Worm (Caenorhabditis elegans) whole organism, late embryonic: ENCODE results near the gene T12A7.6.

Experiments used
- C38D4.7 ChIP-seq: fragments of 200-800 bp; sonication (Bioruptor generic); optimal IDR thresholded peaks from 2 replicates; lab custom pipeline; 2018; ENCODE audit warnings: mild to moderate bottlenecking, missing genetic modification characterization, moderate library complexity, missing compliant biosample characterization
- F13H6.1 ChIP-seq: sonication (generic microtip); optimal IDR thresholded peaks from 2 replicates; lab custom pipeline; 2016; ENCODE audit warnings: missing genetic modification characterization, missing compliant biosample characterization
- K02D7.2 ChIP-seq: sonication (generic microtip); optimal IDR thresholded peaks from 2 replicates; lab custom pipeline; 2017; ENCODE audit warnings: mild to moderate bottlenecking, missing genetic modification characterization, missing compliant biosample characterization
- K09A11.1 ChIP-seq: sonication (generic microtip); optimal IDR thresholded peaks from 2 replicates; lab custom pipeline; 2017; ENCODE audit warnings: antibody characterized with exemption, mild to moderate bottlenecking, missing genetic modification characterization, missing compliant biosample characterization; ENCODE audit not compliant: insufficient read depth
- ama-1 ChIP-seq: fragments of 150-350 bp; optimal IDR thresholded peaks from 2 replicates; lab custom pipeline; 2014
- ceh-14 ChIP-seq: sonication (generic microtip); optimal IDR thresholded peaks from 2 replicates; lab custom pipeline; 2016; ENCODE audit warnings: missing genotype, missing genetic modification characterization, missing compliant biosample characterization
- ceh-18 ChIP-seq: sonication (generic microtip); optimal IDR thresholded peaks from 2 replicates; lab custom pipeline; 2016; ENCODE audit warnings: missing genetic modification characterization, missing compliant biosample characterization
- ceh-22 ChIP-seq: sonication (generic microtip); optimal IDR thresholded peaks from 2 replicates; lab custom pipeline; 2017; ENCODE audit warnings: missing biosample characterization, missing genetic modification characterization
- ceh-30 ChIP-seq: fragments of 150-350 bp; optimal IDR thresholded peaks from 2 replicates; lab custom pipeline; 2014; ENCODE audit warnings: missing biosample characterization, missing genetic modification characterization
- ceh-34 ChIP-seq: sonication (generic microtip); optimal IDR thresholded peaks from 2 replicates; lab custom pipeline; 2016; ENCODE audit warnings: mild to moderate bottlenecking, missing genetic modification characterization, missing compliant biosample characterization
- ceh-45 ChIP-seq: fragments of 200-800 bp; sonication (Bioruptor generic); IDR thresholded peaks from 2 replicates; pipeline ENCODE4 v1.3.6; 2022; ENCODE audit warnings: missing genetic modification reagents, missing genetic modification characterization, missing compliant biosample characterization
- ceh-9 ChIP-seq: sonication (generic microtip); optimal IDR thresholded peaks from 2 replicates; lab custom pipeline; 2016; ENCODE audit warnings: mild to moderate bottlenecking, missing genetic modification characterization, inconsistent platforms, missing compliant biosample characterization
- che-1 ChIP-seq: sonication (generic microtip); optimal IDR thresholded peaks from 2 replicates; lab custom pipeline; 2016; ENCODE audit warnings: mild to moderate bottlenecking, missing genetic modification characterization, missing compliant biosample characterization
- dmd-4 ChIP-seq: sonication (generic microtip); optimal IDR thresholded peaks from 2 replicates; lab custom pipeline; 2016; ENCODE audit warnings: borderline replicate concordance, missing genetic modification characterization, missing compliant biosample characterization
- elt-2 ChIP-seq: sonication (generic microtip); optimal IDR thresholded peaks from 2 replicates; lab custom pipeline; 2016; ENCODE audit warnings: missing genetic modification reagents, missing genetic modification characterization, missing compliant biosample characterization
- elt-4 ChIP-seq: sonication (generic microtip); optimal IDR thresholded peaks from 2 replicates; lab custom pipeline; 2016; ENCODE audit warnings: missing genetic modification characterization, missing compliant biosample characterization
- eyg-1 ChIP-seq: sonication (generic microtip); optimal IDR thresholded peaks from 2 replicates; lab custom pipeline; 2016; ENCODE audit warnings: missing genotype, missing genetic modification characterization, missing compliant biosample characterization
- fax-1 ChIP-seq: sonication (generic microtip); optimal IDR thresholded peaks from 2 replicates; lab custom pipeline; 2016; ENCODE audit warnings: missing genotype, missing genetic modification characterization, missing compliant biosample characterization
- fkh-10 ChIP-seq: fragments of 150-350 bp; optimal IDR thresholded peaks from 2 replicates; lab custom pipeline; 2014; ENCODE audit warnings: missing biosample characterization, missing genetic modification reagents, missing genetic modification characterization
- gmeb-2 ChIP-seq: sonication (generic microtip); optimal IDR thresholded peaks from 2 replicates; lab custom pipeline; 2016; ENCODE audit warnings: missing genetic modification characterization, inconsistent platforms, missing compliant biosample characterization
- hlh-13 ChIP-seq: fragments of 200-800 bp; sonication (Bioruptor generic); optimal IDR thresholded peaks from 2 replicates; lab custom pipeline; 2018; ENCODE audit warnings: mild to moderate bottlenecking, missing genetic modification characterization, missing compliant biosample characterization
- hlh-15 ChIP-seq: sonication (generic microtip); optimal IDR thresholded peaks from 2 replicates; lab custom pipeline; 2016; ENCODE audit warnings: missing genetic modification characterization, missing compliant biosample characterization
- lim-6 ChIP-seq: sonication (generic microtip); optimal IDR thresholded peaks from 2 replicates; lab custom pipeline; 2016; ENCODE audit warnings: missing genetic modification characterization, missing compliant biosample characterization
- madf-2 ChIP-seq: sonication (generic microtip); optimal IDR thresholded peaks from 2 replicates; lab custom pipeline; 2017; ENCODE audit warnings: missing genetic modification characterization, missing compliant biosample characterization
- mec-3 ChIP-seq: sonication (generic microtip); optimal IDR thresholded peaks from 2 replicates; lab custom pipeline; 2016; ENCODE audit warnings: borderline replicate concordance, missing genetic modification characterization, missing compliant biosample characterization
- nhr-11 ChIP-seq: fragments of 150-350 bp; optimal IDR thresholded peaks from 2 replicates; lab custom pipeline; 2014; ENCODE audit warnings: missing biosample characterization, missing genetic modification characterization
- nhr-232 ChIP-seq: sonication (generic microtip); optimal IDR thresholded peaks from 2 replicates; lab custom pipeline; 2016; ENCODE audit warnings: missing genetic modification characterization, missing compliant biosample characterization
- odd-2 ChIP-seq: sonication (generic microtip); optimal IDR thresholded peaks from 2 replicates; lab custom pipeline; 2017; ENCODE audit warnings: antibody characterized with exemption, mild to moderate bottlenecking, missing genetic modification characterization, missing compliant biosample characterization
- pax-1 ChIP-seq: fragments of 150-350 bp; optimal IDR thresholded peaks from 2 replicates; lab custom pipeline; 2014; ENCODE audit warnings: missing biosample characterization, missing genetic modification characterization
- pqm-1 ChIP-seq: sonication (generic microtip); optimal IDR thresholded peaks from 2 replicates; lab custom pipeline; 2016; ENCODE audit warnings: missing genetic modification characterization, missing compliant biosample characterization
- pros-1 ChIP-seq: fragments of 150-350 bp; optimal IDR thresholded peaks from 2 replicates; lab custom pipeline; 2014; ENCODE audit warnings: missing biosample characterization, missing genetic modification reagents, missing genetic modification characterization
- ref-2 ChIP-seq: sonication (generic microtip); optimal IDR thresholded peaks from 2 replicates; lab custom pipeline; 2016; ENCODE audit warnings: missing genetic modification characterization, missing compliant biosample characterization
- sdc-2 ChIP-seq: sonication (generic microtip); optimal IDR thresholded peaks from 2 replicates; lab custom pipeline; 2016; ENCODE audit warnings: missing genotype, missing genetic modification characterization, missing compliant biosample characterization
- tbx-2 ChIP-seq: sonication (generic microtip); optimal IDR thresholded peaks from 2 replicates; lab custom pipeline; 2016; ENCODE audit warnings: missing genetic modification characterization, missing compliant biosample characterization
- tbx-7 ChIP-seq: sonication (generic microtip); optimal IDR thresholded peaks from 2 replicates; lab custom pipeline; 2016; ENCODE audit warnings: missing genotype, missing genetic modification characterization, missing compliant biosample characterization
- ttx-3 ChIP-seq: sonication (generic microtip); optimal IDR thresholded peaks from 2 replicates; lab custom pipeline; 2016; ENCODE audit warnings: missing genetic modification reagents, missing genetic modification characterization, missing compliant biosample characterization
- unc-3 ChIP-seq, 2 experiments: fragments of 200-800 bp in 1 of 2; sonication (Bioruptor generic) in 1 of 2; sonication (generic microtip) in 1 of 2; conservative IDR thresholded peaks in 1 of 2; optimal IDR thresholded peaks in 1 of 2; 2 replicates each; pipeline versions ENCODE4 v1.3.6 to Lab custom; 2016 to 2022; ENCODE audit warnings: missing compliant biosample characterization in 2 of 2, missing genetic modification characterization in 2 of 2, missing genetic modification reagents in 1 of 2
- unc-42 ChIP-seq: sonication (generic microtip); optimal IDR thresholded peaks from 2 replicates; lab custom pipeline; 2016; ENCODE audit warnings: missing genotype, missing genetic modification characterization, missing compliant biosample characterization
- unc-86 ChIP-seq: sonication (generic microtip); optimal IDR thresholded peaks from 2 replicates; lab custom pipeline; 2016; ENCODE audit warnings: missing genetic modification characterization, missing compliant biosample characterization
- ztf-16 ChIP-seq: sonication (generic microtip); optimal IDR thresholded peaks from 2 replicates; lab custom pipeline; 2017; ENCODE audit warnings: missing genetic modification characterization, missing compliant biosample characterization

Gene T12A7.6

ce11 chrIV:11787793-11788192, 38.8 kb downstream of the T12A7.6 start:
- TF ChIP-seq pax-1 (tag; lab: Kevin White, UChicago) = no peak
- no peak for TF ChIP-seq ref-2
- TF ChIP-seq hlh-13 = no peak
- TF ChIP-seq hlh-15 (tag; lab: Kevin White, UChicago) = no peak
- TF ChIP-seq mec-3 (tag; lab: Kevin White, UChicago) = no peak
- no peak for TF ChIP-seq tbx-7 (tag; lab: Kevin White, UChicago)
- TF ChIP-seq C38D4.7 (GFP tag; lab: Kevin White, UChicago) = no peak
- TF ChIP-seq ama-1 = no peak
- TF ChIP-seq sdc-2 (tag; lab: Kevin White, UChicago) = no peak
- no peak for TF ChIP-seq elt-2 (tag; lab: Kevin White, UChicago)
- TF ChIP-seq F13H6.1 (tag; lab: Kevin White, UChicago) = no peak
- TF ChIP-seq che-1 (tag; lab: Kevin White, UChicago) = no peak

ce11 chrIV:11788383-11788963, 39.5 kb downstream of the T12A7.6 start:
- TF ChIP-seq ref-2 (no peak), odd-2 (tag; lab: Kevin White, UChicago) (no peak), lim-6 (no peak), unc-42 (tag; lab: Kevin White, UChicago) (peak; percentile 93), unc-3 (GFP tag; conservative IDR thresholded peaks at IDR 0.05; lab: Robert Waterston, UW) (no peak), unc-3 (tag; optimal IDR thresholded peaks at IDR 0.05; lab: Kevin White, UChicago) (no peak), ceh-30 (tag; lab: Kevin White, UChicago) (no peak), fax-1 (tag; lab: Kevin White, UChicago) (no peak), ceh-14 (no peak), ceh-45 (GFP tag; lab: Robert Waterston, UW) (no peak)
- TF ChIP-seq, all 69 proteins: peak for 1

ce11 chrIV:11792495-11792894, 43.5 kb downstream of the T12A7.6 start, which contains the start of gene H01G02.3:
TSS of gene H01G02.3 (minus strand) at chrIV:11792595.
- no peak for TF ChIP-seq pros-1 (tag; lab: Kevin White, UChicago)
- no peak for TF ChIP-seq fax-1 (tag; lab: Kevin White, UChicago)
- TF ChIP-seq tbx-2 = no peak
- TF ChIP-seq ceh-34 (tag; lab: Kevin White, UChicago) = no peak
- no peak for TF ChIP-seq mec-3 (tag; lab: Kevin White, UChicago)
- TF ChIP-seq ztf-16 = no peak
- TF ChIP-seq ceh-9 (tag; lab: Kevin White, UChicago) = no peak
- no peak for TF ChIP-seq madf-2 (tag; lab: Kevin White, UChicago)
- TF ChIP-seq nhr-11 = no peak
- no peak for TF ChIP-seq ceh-14
- no peak for TF ChIP-seq odd-2 (tag; lab: Kevin White, UChicago)

- TF ChIP-seq ceh-22 (tag; lab: Kevin White, UChicago) = no peak
- no peak for TF ChIP-seq eyg-1 (tag; lab: Kevin White, UChicago)
- no peak for TF ChIP-seq gmeb-2
- no peak for TF ChIP-seq K02D7.2 (tag; lab: Kevin White, UChicago)
- no peak for TF ChIP-seq sdc-2 (tag; lab: Kevin White, UChicago)
- no peak for TF ChIP-seq K09A11.1
- no peak for TF ChIP-seq ceh-34 (tag; lab: Kevin White, UChicago)
- no peak for TF ChIP-seq C38D4.7 (GFP tag; lab: Kevin White, UChicago)
- no peak for TF ChIP-seq unc-86 (tag; lab: Kevin White, UChicago)
- no peak for TF ChIP-seq ttx-3 (tag; lab: Kevin White, UChicago)
- TF ChIP-seq dmd-4 (tag; lab: Kevin White, UChicago) = no peak
- TF ChIP-seq elt-4 (tag; lab: Kevin White, UChicago) = no peak
- no peak for TF ChIP-seq F13H6.1 (tag; lab: Kevin White, UChicago)
- no peak for TF ChIP-seq fkh-10 (GFP tag; lab: Kevin White, UChicago)
- TF ChIP-seq pqm-1 = no peak
- no peak for TF ChIP-seq che-1 (tag; lab: Kevin White, UChicago)
- no peak for TF ChIP-seq ceh-18
- no peak for TF ChIP-seq nhr-232 (tag; lab: Kevin White, UChicago)
Observed at ce11 chrIV:11793170-11793569, 44.1 kb downstream of the T12A7.6 start.
